Fruit fly (Drosophila melanogaster) whole organism, embryonic: ENCODE measurements around the gene soti.

Experiments
- CG10366 ChIP-seq: fragments of 200-800 bp; sonication (Bioruptor generic); IDR thresholded peaks from 2 replicates; pipeline ENCODE4 v1.3.6; 2022; ENCODE audit warnings: missing biosample characterization, missing genetic modification characterization
- CG10431 ChIP-seq: fragments of 200-800 bp; sonication (Bioruptor generic); optimal IDR thresholded peaks from 3 replicates; lab custom pipeline; 2018; ENCODE audit warnings: missing biosample characterization, mild to moderate bottlenecking, missing genetic modification characterization
- CG11456 ChIP-seq: fragments of 200-800 bp; sonication (Bioruptor generic); IDR thresholded peaks from 3 replicates; pipeline ENCODE4 v1.3.6; 2022; ENCODE audit warnings: missing biosample characterization, missing genetic modification characterization
- CG12659 ChIP-seq: fragments of 200-800 bp; sonication (Bioruptor generic); optimal IDR thresholded peaks from 3 replicates; lab custom pipeline; 2017; ENCODE audit warnings: mild to moderate bottlenecking, missing biosample characterization, missing genetic modification reagents, missing genetic modification characterization
- CG16863 ChIP-seq: fragments of 200-800 bp; sonication (Bioruptor generic); optimal IDR thresholded peaks from 3 replicates; lab custom pipeline; 2016; ENCODE audit warnings: missing biosample characterization, missing genetic modification characterization
- CG17328 ChIP-seq: fragments of 200-800 bp; sonication (Bioruptor generic); IDR thresholded peaks from 2 replicates; pipeline ENCODE4 v1.3.6; 2022; ENCODE audit warnings: missing biosample characterization, missing genetic modification characterization
- CG3065 ChIP-seq: fragments of 200-800 bp; sonication (Bioruptor generic); optimal IDR thresholded peaks from 2 replicates; lab custom pipeline; 2016; ENCODE audit warnings: missing biosample characterization, missing genetic modification characterization
- CG43689 ChIP-seq: fragments of 200-800 bp; sonication (Bioruptor generic); IDR thresholded peaks from 2 replicates; pipeline ENCODE4 v1.3.6; 2022; ENCODE audit warnings: missing biosample characterization, missing genetic modification characterization
- CG4424 ChIP-seq: fragments of 200-800 bp; sonication (Bioruptor generic); optimal IDR thresholded peaks from 3 replicates; lab custom pipeline; 2016; ENCODE audit warnings: missing biosample characterization, missing genetic modification characterization
- CG4730 ChIP-seq: fragments of 200-800 bp; sonication (Bioruptor generic); IDR thresholded peaks from 2 replicates; pipeline ENCODE4 v1.3.6; 2022; ENCODE audit warnings: missing biosample characterization, missing genetic modification characterization
- CG6854 ChIP-seq: fragments of 200-800 bp; sonication (Bioruptor generic); optimal IDR thresholded peaks from 3 replicates; lab custom pipeline; 2017; ENCODE audit warnings: missing biosample characterization, mild to moderate bottlenecking, missing genetic modification characterization
- Camta ChIP-seq: fragments of 200-800 bp; sonication (Bioruptor generic); optimal IDR thresholded peaks from 2 replicates; lab custom pipeline; 2016; ENCODE audit warnings: missing biosample characterization, missing genetic modification characterization
- Dbx ChIP-seq: fragments of 200-800 bp; sonication (Bioruptor generic); IDR thresholded peaks from 3 replicates; pipeline ENCODE4 v1.3.6; 2022; ENCODE audit warnings: missing biosample characterization, missing genetic modification characterization
- Dfd ChIP-seq, 2 experiments: fragments of >200 bp; optimal IDR thresholded peaks; 2 replicates each; lab custom pipeline; 2017; ENCODE audit warnings: missing biosample characterization in 2 of 2, missing genetic modification characterization in 2 of 2
- Doc2 ChIP-seq: fragments of 200-800 bp; sonication (Bioruptor generic); IDR thresholded peaks from 2 replicates; pipeline ENCODE4 v1.3.6; 2022; ENCODE audit warnings: missing biosample characterization, missing genetic modification characterization
- Elba2 ChIP-seq: fragments of 200-800 bp; sonication (Bioruptor generic); optimal IDR thresholded peaks from 3 replicates; lab custom pipeline; 2016; ENCODE audit warnings: missing biosample characterization, missing genetic modification characterization
- H2.0 ChIP-seq: fragments of 200-800 bp; sonication (Bioruptor generic); IDR thresholded peaks from 2 replicates; pipeline ENCODE4 v1.3.6; 2022; ENCODE audit warnings: missing biosample characterization, missing genetic modification characterization
- Hand ChIP-seq: fragments of 200-800 bp; sonication (Bioruptor generic); optimal IDR thresholded peaks from 2 replicates; lab custom pipeline; 2017; ENCODE audit warnings: mild to moderate bottlenecking, missing biosample characterization, missing genetic modification reagents, missing genetic modification characterization
- Hr3 ChIP-seq: fragments of 200-800 bp; sonication (Bioruptor generic); optimal IDR thresholded peaks from 3 replicates; lab custom pipeline; 2016; ENCODE audit warnings: missing biosample characterization, missing genetic modification characterization
- Max ChIP-seq: fragments of 200-800 bp; sonication (Bioruptor generic); optimal IDR thresholded peaks from 2 replicates; lab custom pipeline; 2016; ENCODE audit warnings: missing biosample characterization, mild to moderate bottlenecking, missing genetic modification characterization
- Meics ChIP-seq: fragments of 200-800 bp; sonication (Bioruptor generic); optimal IDR thresholded peaks from 2 replicates; lab custom pipeline; 2017; ENCODE audit warnings: missing biosample characterization, mild to moderate bottlenecking, missing genetic modification characterization
- PHDP ChIP-seq: fragments of 200-800 bp; sonication (Bioruptor generic); optimal IDR thresholded peaks from 3 replicates; lab custom pipeline; 2018; ENCODE audit warnings: missing biosample characterization, mild to moderate bottlenecking, missing genetic modification characterization, moderate library complexity
- Poxn ChIP-seq: fragments of 200-800 bp; sonication (Bioruptor generic); IDR thresholded peaks from 2 replicates; pipeline ENCODE4 v1.3.6; 2022; ENCODE audit warnings: missing biosample characterization, missing genetic modification characterization
- Sry-β ChIP-seq: fragments of 200-800 bp; sonication (Bioruptor generic); optimal IDR thresholded peaks from 2 replicates; lab custom pipeline; 2018; ENCODE audit warnings: missing biosample characterization, mild to moderate bottlenecking, missing genetic modification characterization, moderate library complexity
- Sry-δ ChIP-seq: fragments of 200-800 bp; sonication (Bioruptor generic); optimal IDR thresholded peaks from 2 replicates; lab custom pipeline; 2016; ENCODE audit warnings: missing biosample characterization, missing genetic modification characterization
- TFAM ChIP-seq: fragments of 200-800 bp; sonication (Bioruptor generic); optimal IDR thresholded peaks from 2 replicates; lab custom pipeline; 2017; ENCODE audit warnings: missing biosample characterization, missing genetic modification characterization, inconsistent platforms
- Trl ChIP-seq, 3 experiments: fragments of >200 bp in 2 of 3; fragments of 200-800 bp in 1 of 3; sonication (Bioruptor generic) in 1 of 3; optimal IDR thresholded peaks; 2 replicates in 1 of 3; 3 replicates in 2 of 3; lab custom pipeline; 2016 to 2017; ENCODE audit warnings: missing biosample characterization in 1 of 3, missing genetic modification characterization in 1 of 3
- Usf ChIP-seq: fragments of 200-800 bp; sonication (Bioruptor generic); optimal IDR thresholded peaks from 2 replicates; lab custom pipeline; 2017; ENCODE audit warnings: missing genotype, missing biosample characterization, missing genetic modification characterization
- ash1 ChIP-seq: fragments of 200-800 bp; sonication (Bioruptor generic); optimal IDR thresholded peaks from 2 replicates; lab custom pipeline; 2018; ENCODE audit warnings: missing biosample characterization, mild to moderate bottlenecking, missing genetic modification characterization
- br ChIP-seq: fragments of >200 bp; optimal IDR thresholded peaks from 2 replicates; lab custom pipeline; 2017
- btn ChIP-seq: fragments of 200-800 bp; sonication (Bioruptor generic); optimal IDR thresholded peaks from 2 replicates; lab custom pipeline; 2016; ENCODE audit warnings: missing biosample characterization, missing genetic modification characterization
- chm ChIP-seq: fragments of 200-800 bp; sonication (Bioruptor generic); IDR thresholded peaks from 2 replicates; pipeline ENCODE4 v1.3.6; 2022; ENCODE audit warnings: missing biosample characterization, missing genetic modification characterization
- crp ChIP-seq, 2 experiments: fragments of 200-800 bp; sonication (Bioruptor generic); optimal IDR thresholded peaks; 2 replicates in 1 of 2; 3 replicates in 1 of 2; lab custom pipeline; 2017; ENCODE audit warnings: missing biosample characterization in 2 of 2, missing genetic modification characterization in 2 of 2, mild to moderate bottlenecking in 1 of 2, moderate library complexity in 1 of 2
- dpn ChIP-seq, 2 experiments: fragments of 200-800 bp; sonication (Bioruptor generic); optimal IDR thresholded peaks; 3 replicates each; lab custom pipeline; 2016; ENCODE audit warnings: missing biosample characterization in 2 of 2, missing genetic modification characterization in 2 of 2
- ems ChIP-seq: fragments of 200-800 bp; sonication (Bioruptor generic); optimal IDR thresholded peaks from 3 replicates; lab custom pipeline; 2016; ENCODE audit warnings: missing biosample characterization, missing genetic modification characterization
- en ChIP-seq: fragments of 200-800 bp; sonication (Bioruptor generic); optimal IDR thresholded peaks from 2 replicates; lab custom pipeline; 2016; ENCODE audit warnings: missing biosample characterization, missing genetic modification characterization
- gfzf ChIP-seq: fragments of 200-800 bp; sonication (Bioruptor generic); optimal IDR thresholded peaks from 2 replicates; lab custom pipeline; 2016; ENCODE audit warnings: missing biosample characterization, mild to moderate bottlenecking, missing genetic modification characterization, moderate library complexity
- h ChIP-seq: fragments of >200 bp; optimal IDR thresholded peaks from 2 replicates; lab custom pipeline; 2017
- hb ChIP-seq: fragments of 200-800 bp; sonication (Bioruptor generic); IDR thresholded peaks from 3 replicates; pipeline ENCODE4 v1.3.6; 2022; ENCODE audit warnings: missing biosample characterization, missing genetic modification characterization; ENCODE audit not compliant: partially characterized antibody
- insv ChIP-seq, 2 experiments: fragments of 200-800 bp; sonication (Bioruptor generic); optimal IDR thresholded peaks; 3 replicates each; lab custom pipeline; 2016 to 2018; ENCODE audit warnings: missing biosample characterization in 2 of 2, missing genetic modification characterization in 2 of 2
- mld ChIP-seq: fragments of 200-800 bp; sonication (Bioruptor generic); IDR thresholded peaks from 3 replicates; pipeline ENCODE4 v1.3.6; 2022; ENCODE audit warnings: missing biosample characterization, missing genetic modification characterization; ENCODE audit not compliant: partially characterized antibody
- phol ChIP-seq: fragments of 200-800 bp; sonication (Bioruptor generic); optimal IDR thresholded peaks from 3 replicates; lab custom pipeline; 2018; ENCODE audit warnings: missing biosample characterization, mild to moderate bottlenecking, missing genetic modification characterization, moderate library complexity
- rib ChIP-seq: fragments of 200-800 bp; sonication (Bioruptor generic); IDR thresholded peaks from 2 replicates; pipeline ENCODE4 v1.3.6; 2022; ENCODE audit warnings: missing biosample characterization, missing genetic modification characterization
- ro ChIP-seq: fragments of 200-800 bp; sonication (Bioruptor generic); IDR thresholded peaks from 2 replicates; pipeline ENCODE4 v1.3.6; 2022; ENCODE audit warnings: missing biosample characterization, missing genetic modification characterization
- sd ChIP-seq: fragments of 200-800 bp; sonication (Bioruptor generic); optimal IDR thresholded peaks from 3 replicates; lab custom pipeline; 2018; ENCODE audit warnings: missing biosample characterization, mild to moderate bottlenecking, missing genetic modification characterization, moderate library complexity
- shn ChIP-seq: fragments of 200-800 bp; sonication (Bioruptor generic); optimal IDR thresholded peaks from 3 replicates; lab custom pipeline; 2016; ENCODE audit warnings: missing biosample characterization, missing genetic modification characterization
- sisA ChIP-seq: fragments of 200-800 bp; sonication (Bioruptor generic); IDR thresholded peaks from 2 replicates; pipeline ENCODE4 v1.3.6; 2022; ENCODE audit warnings: missing biosample characterization, missing genetic modification characterization
- so ChIP-seq: fragments of 200-800 bp; sonication (Bioruptor generic); IDR thresholded peaks from 3 replicates; pipeline ENCODE4 v1.3.6; 2022; ENCODE audit warnings: missing biosample characterization, missing genetic modification characterization
- stc ChIP-seq: fragments of 200-800 bp; sonication (Bioruptor generic); IDR thresholded peaks from 2 replicates; pipeline ENCODE4 v1.3.6; 2022; ENCODE audit warnings: missing biosample characterization, missing genetic modification characterization
- tll ChIP-seq, 2 experiments: fragments of 200-800 bp in 1 of 2; fragments of >200 bp in 1 of 2; sonication (Bioruptor generic) in 1 of 2; optimal IDR thresholded peaks; 2 replicates each; lab custom pipeline; 2017 to 2019; ENCODE audit warnings: missing biosample characterization in 2 of 2, missing genetic modification characterization in 2 of 2, mild to moderate bottlenecking in 1 of 2, moderate library complexity in 1 of 2
- zf30C ChIP-seq: fragments of 200-800 bp; sonication (Bioruptor generic); optimal IDR thresholded peaks from 3 replicates; lab custom pipeline; 2018; ENCODE audit warnings: missing biosample characterization, mild to moderate bottlenecking, missing genetic modification characterization

Gene soti

DNA sequence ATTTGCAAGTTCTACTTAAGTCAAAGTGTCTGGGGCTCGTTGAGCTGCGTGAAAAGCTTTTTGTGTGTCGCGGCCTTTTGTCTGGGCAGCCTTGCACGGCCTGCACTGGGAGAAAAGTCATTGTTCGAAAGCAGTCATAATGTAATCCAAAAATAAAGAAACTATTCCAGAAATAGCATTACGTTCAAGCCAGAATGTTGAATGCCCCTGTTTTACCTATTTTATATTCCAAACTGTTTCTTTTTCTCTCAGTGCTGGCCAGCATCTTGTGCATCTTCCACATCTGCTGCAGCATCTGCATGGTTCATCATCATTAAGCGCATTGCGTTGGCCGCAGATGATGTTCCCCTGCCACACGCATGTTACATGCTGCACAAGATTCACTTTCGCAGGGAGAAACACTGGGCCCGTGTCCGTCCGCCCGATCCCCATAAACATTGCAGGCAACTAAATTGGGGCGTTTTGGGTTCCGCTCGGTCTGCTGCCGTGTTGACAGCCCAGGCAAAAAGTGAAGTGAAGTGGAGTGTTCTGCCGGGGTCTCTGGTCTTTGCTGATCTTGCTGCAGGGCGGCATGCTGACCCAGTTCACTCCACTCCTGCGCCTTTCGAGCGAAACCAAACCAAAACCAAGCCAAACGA, 32.0 kb upstream of the soti start (continued):
- TF ChIP-seq ro (GFP tag; lab: Robert Waterston, UW) (no peak), CG4424 (GFP tag; lab: Kevin White, UChicago) (peak; percentile 58), CG17328 (peak; percentile 70), Hr3 (GFP tag; lab: Kevin White, UChicago) (peak; percentile 31), zf30C (GFP tag; lab: Kevin White, UChicago) (no peak), btn (GFP tag; lab: Kevin White, UChicago) (peak; percentile 57), crp (GFP tag; optimal IDR thresholded peaks at IDR 0.05; lab: Kevin White, UChicago) (no peak), Camta (GFP tag; lab: Kevin White, UChicago) (peak; percentile 42), PHDP (tag; lab: Kevin White, UChicago) (peak; percentile 49), CG10366 (GFP tag; lab: Robert Waterston, UW) (peak; percentile 63), ash1 (GFP tag; lab: Kevin White, UChicago) (no peak), Poxn (GFP tag; lab: Robert Waterston, UW) (no peak), TFAM (no peak), Dbx (GFP tag; lab: Robert Waterston, UW) (no peak), Elba2 (GFP tag; lab: Kevin White, UChicago) (no peak), hb (GFP tag; lab: Robert Waterston, UW) (no peak), CG11456 (GFP tag; lab: Robert Waterston, UW) (0 out of 3 replicates have a peak, but pooled peaks have one; percentile 42), dpn (GFP tag; optimal IDR thresholded peaks at IDR 0.05; lab: Kevin White, UChicago) (peak; percentile 53 to 63), so (GFP tag; lab: Robert Waterston, UW) (peak; percentile 43; the same call in 1 of the 3 replicates), h (lab: Kevin White, UChicago) (no peak), CG3065 (GFP tag; lab: Kevin White, UChicago) (no peak), CG16863 (GFP tag; lab: Kevin White, UChicago) (peak; percentile 61), Sry-δ (peak; percentile 15), br (lab: Kevin White, UChicago) (no peak), tll (GFP tag; optimal IDR thresholded peaks at IDR 0.05; lab: Kevin White, UChicago) (no peak), shn (GFP tag; lab: Kevin White, UChicago) (peak; percentile 30), insv (GFP tag; optimal IDR thresholded peaks at IDR 0.05; lab: Kevin White, UChicago) (no peak), Meics (GFP tag; lab: Kevin White, UChicago) (no peak), CG10431 (no peak), Usf (GFP tag; lab: Kevin White, UChicago) (no peak), Hand (GFP tag; lab: Kevin White, UChicago) (no peak), H2.0 (GFP tag; lab: Robert Waterston, UW) (peak; percentile 70), stc (GFP tag; lab: Robert Waterston, UW) (no peak), Dfd (GFP tag; optimal IDR thresholded peaks at IDR 0.05; lab: Kevin White, UChicago) (no peak), Sry-β (no peak), CG43689 (GFP tag; lab: Robert Waterston, UW) (no peak), sd (tag; lab: Kevin White, UChicago) (no peak), mld (GFP tag; lab: Robert Waterston, UW) (no peak), Trl (optimal IDR thresholded peaks at IDR 0.05; lab: Kevin White, UChicago) (no peak), Trl (GFP tag; optimal IDR thresholded peaks at IDR 0.05; lab: Kevin White, UChicago) (no peak), chm (GFP tag; lab: Robert Waterston, UW) (peak; percentile 67), CG4730 (GFP tag; lab: Robert Waterston, UW) (no peak), phol (tag; lab: Kevin White, UChicago) (peak; percentile 66), sisA (GFP tag; lab: Robert Waterston, UW) (peak; percentile 83), en (GFP tag; lab: Kevin White, UChicago) (peak; percentile 26), gfzf (no peak), CG6854 (no peak), Max (GFP tag; lab: Kevin White, UChicago) (peak; percentile 24), rib (GFP tag; lab: Robert Waterston, UW) (no peak), Doc2 (GFP tag; lab: Robert Waterston, UW) (no peak), CG12659 (GFP tag; lab: Kevin White, UChicago) (peak; percentile 28), ems (GFP tag; lab: Kevin White, UChicago) (peak; percentile 42)
